Worm (Caenorhabditis elegans) whole organism, L3 larva: ENCODE measurements around the gene srxa-16.

Experiments
- R02D3.7 ChIP-seq: fragments of 150-350 bp; optimal IDR thresholded peaks from 2 replicates; lab custom pipeline; 2014; ENCODE audit warnings: missing biosample characterization, missing genetic modification characterization
- ZK546.5 ChIP-seq: sonication (generic microtip); optimal IDR thresholded peaks from 2 replicates; lab custom pipeline; 2017; ENCODE audit warnings: missing biosample characterization, missing genetic modification characterization
- aly-2 ChIP-seq: fragments of 150-350 bp; optimal IDR thresholded peaks from 2 replicates; lab custom pipeline; 2014; ENCODE audit warnings: missing biosample characterization, missing genetic modification characterization
- ama-1 ChIP-seq: fragments of 150-350 bp; optimal IDR thresholded peaks from 2 replicates; lab custom pipeline; 2018
- ceh-16 ChIP-seq: sonication (generic microtip); optimal IDR thresholded peaks from 2 replicates; lab custom pipeline; 2017; ENCODE audit warnings: missing biosample characterization, missing genetic modification characterization
- ceh-28 ChIP-seq: fragments of 150-350 bp; optimal IDR thresholded peaks from 2 replicates; lab custom pipeline; 2014; ENCODE audit warnings: missing biosample characterization, missing genetic modification reagents, missing genetic modification characterization
- ceh-82 ChIP-seq: fragments of 150-350 bp; optimal IDR thresholded peaks from 2 replicates; lab custom pipeline; 2014; ENCODE audit warnings: missing biosample characterization, missing genetic modification characterization
- ceh-9 ChIP-seq: sonication (generic microtip); optimal IDR thresholded peaks from 2 replicates; lab custom pipeline; 2018; ENCODE audit warnings: missing biosample characterization, missing genetic modification characterization
- daf-12 ChIP-seq: fragments of 150-350 bp; optimal IDR thresholded peaks from 2 replicates; lab custom pipeline; 2014; ENCODE audit warnings: missing biosample characterization, missing genetic modification reagents, missing genetic modification characterization
- egl-27 ChIP-seq: sonication (generic microtip); optimal IDR thresholded peaks from 4 replicates; lab custom pipeline; 2017; ENCODE audit warnings: missing biosample characterization, missing genetic modification reagents, missing genetic modification characterization
- egl-5 ChIP-seq: fragments of 150-350 bp; optimal IDR thresholded peaks from 2 replicates; lab custom pipeline; 2017; ENCODE audit warnings: missing biosample characterization, missing genetic modification reagents, missing genetic modification characterization, inconsistent platforms
- elt-2 ChIP-seq: sonication (generic microtip); optimal IDR thresholded peaks from 2 replicates; lab custom pipeline; 2016; ENCODE audit warnings: missing genetic modification reagents, mild to moderate bottlenecking, missing genetic modification characterization, missing compliant biosample characterization
- elt-3 ChIP-seq, 3 experiments: fragments of 150-350 bp in 1 of 3; sonication (generic microtip) in 2 of 3; optimal IDR thresholded peaks; 2 replicates in 2 of 3; 4 replicates in 1 of 3; lab custom pipeline; 2014 to 2017; ENCODE audit warnings: missing biosample characterization in 3 of 3, missing genetic modification characterization in 3 of 3
- eor-1 ChIP-seq, 2 experiments: fragments of 150-350 bp; optimal IDR thresholded peaks; 2 replicates each; lab custom pipeline; 2014 to 2018; ENCODE audit warnings: missing biosample characterization in 2 of 2, missing genetic modification characterization in 2 of 2
- fkh-10 ChIP-seq: sonication (generic microtip); optimal IDR thresholded peaks from 2 replicates; lab custom pipeline; 2017; ENCODE audit warnings: missing biosample characterization, missing genetic modification reagents, missing genetic modification characterization
- fkh-2 ChIP-seq: fragments of 150-350 bp; optimal IDR thresholded peaks from 2 replicates; lab custom pipeline; 2014; ENCODE audit warnings: missing biosample characterization, missing genetic modification reagents, missing genetic modification characterization
- fos-1 ChIP-seq: fragments of 150-350 bp; optimal IDR thresholded peaks from 2 replicates; lab custom pipeline; 2014; ENCODE audit warnings: missing biosample characterization, missing genetic modification characterization
- jun-1 ChIP-seq: fragments of 150-350 bp; optimal IDR thresholded peaks from 2 replicates; lab custom pipeline; 2014; ENCODE audit warnings: missing biosample characterization, missing genetic modification reagents, missing genetic modification characterization
- lin-15B ChIP-seq: fragments of 150-350 bp; optimal IDR thresholded peaks from 2 replicates; lab custom pipeline; 2014; ENCODE audit warnings: missing biosample characterization, missing genetic modification characterization
- lin-39 ChIP-seq: fragments of 150-350 bp; optimal IDR thresholded peaks from 2 replicates; lab custom pipeline; 2018; ENCODE audit warnings: missing biosample characterization, missing genetic modification reagents, missing genetic modification characterization
- lsy-12 ChIP-seq: sonication (generic microtip); optimal IDR thresholded peaks from 2 replicates; lab custom pipeline; 2016; ENCODE audit warnings: mild to moderate bottlenecking, missing genetic modification characterization, missing compliant biosample characterization
- nfya-1 ChIP-seq: sonication (generic microtip); optimal IDR thresholded peaks from 2 replicates; lab custom pipeline; 2017; ENCODE audit warnings: missing genetic modification characterization, mild to moderate bottlenecking, missing compliant biosample characterization, antibody characterized with exemption, moderate library complexity; ENCODE audit not compliant: insufficient read depth
- nhr-11 ChIP-seq: fragments of 150-350 bp; optimal IDR thresholded peaks from 2 replicates; lab custom pipeline; 2014; ENCODE audit warnings: missing biosample characterization, missing genetic modification characterization
- nhr-12 ChIP-seq: fragments of 150-350 bp; optimal IDR thresholded peaks from 2 replicates; lab custom pipeline; 2014; ENCODE audit warnings: missing biosample characterization, missing genetic modification characterization
- nhr-237 ChIP-seq: fragments of 150-350 bp; optimal IDR thresholded peaks from 2 replicates; lab custom pipeline; 2014; ENCODE audit warnings: missing biosample characterization, missing genetic modification characterization
- nhr-43 ChIP-seq: sonication (generic microtip); optimal IDR thresholded peaks from 2 replicates; lab custom pipeline; 2016; ENCODE audit warnings: mild to moderate bottlenecking, missing genetic modification characterization, missing compliant biosample characterization; ENCODE audit not compliant: poor library complexity, severe bottlenecking
- nhr-67 ChIP-seq: fragments of 150-350 bp; optimal IDR thresholded peaks from 2 replicates; lab custom pipeline; 2014; ENCODE audit warnings: missing biosample characterization, missing genetic modification characterization
- nhr-76 ChIP-seq: fragments of 150-350 bp; sonication (generic microtip); optimal IDR thresholded peaks from 5 replicates; lab custom pipeline; 2014; ENCODE audit warnings: missing biosample characterization, missing genetic modification characterization
- pha-4 ChIP-seq: fragments of 150-350 bp; optimal IDR thresholded peaks from 2 replicates; lab custom pipeline; 2014; ENCODE audit warnings: missing biosample characterization, missing genetic modification reagents, missing genetic modification characterization
- pqm-1 ChIP-seq: fragments of 150-350 bp; optimal IDR thresholded peaks from 2 replicates; lab custom pipeline; 2017; ENCODE audit warnings: missing biosample characterization, missing genetic modification characterization, inconsistent platforms
- sea-2 ChIP-seq: fragments of 150-350 bp; sonication (generic microtip); optimal IDR thresholded peaks from 4 replicates; lab custom pipeline; 2014; ENCODE audit warnings: missing biosample characterization, missing genetic modification reagents, missing genetic modification characterization
- skn-1 ChIP-seq: fragments of 150-350 bp; optimal IDR thresholded peaks from 2 replicates; lab custom pipeline; 2014; ENCODE audit warnings: missing biosample characterization, missing genetic modification characterization
- snpc-4 ChIP-seq: fragments of 150-350 bp; optimal IDR thresholded peaks from 2 replicates; lab custom pipeline; 2014; ENCODE audit warnings: missing biosample characterization, missing genetic modification characterization
- unc-62 ChIP-seq: fragments of 150-350 bp; sonication (generic microtip); optimal IDR thresholded peaks from 4 replicates; lab custom pipeline; 2014; ENCODE audit warnings: missing biosample characterization, missing genetic modification reagents, missing genetic modification characterization
- zag-1 ChIP-seq: fragments of 150-350 bp; optimal IDR thresholded peaks from 2 replicates; lab custom pipeline; 2014; ENCODE audit warnings: missing biosample characterization, missing genetic modification characterization
- ztf-4 ChIP-seq: fragments of 150-350 bp; optimal IDR thresholded peaks from 2 replicates; lab custom pipeline; 2014; ENCODE audit warnings: missing biosample characterization, missing genetic modification characterization

srxa-16 gene

ce11 chrV:16114237-16114636, at the start of gene srxa-16:
srxa-16 (minus strand) TSS chrV:16114337.
- TF ChIP-seq zag-1 (tag; lab: Kevin White, UChicago) (no peak), unc-62 (no peak), sea-2 (no peak), daf-12 (tag; lab: Kevin White, UChicago) (no peak), nhr-237 (no peak), ceh-9 (tag; lab: Kevin White, UChicago) (no peak), nhr-12 (tag; lab: Kevin White, UChicago) (no peak), jun-1 (tag; lab: Kevin White, UChicago) (no peak), fkh-2 (tag; lab: Kevin White, UChicago) (no peak), egl-5 (tag; lab: Kevin White, UChicago) (no peak)

DNA sequence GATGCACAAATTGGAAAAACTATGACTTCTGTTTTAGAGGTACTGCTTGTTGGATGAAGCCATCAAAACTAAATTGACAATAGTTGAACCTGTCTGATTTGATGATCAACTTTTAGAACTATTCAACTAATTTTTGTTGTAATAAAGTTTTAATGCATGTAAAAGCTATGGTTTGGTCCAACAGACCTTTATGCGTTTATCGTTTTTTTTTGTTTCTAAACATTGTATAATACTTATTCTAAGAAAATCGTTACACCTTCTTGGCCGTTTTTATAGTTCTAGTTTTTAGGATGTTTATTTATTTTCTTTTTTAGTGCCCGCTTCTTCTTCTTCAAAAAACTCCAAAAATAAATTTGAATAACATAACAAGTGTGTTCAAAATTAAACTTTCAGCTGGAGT, 49.6 kb upstream of the srxa-16 start, which contains the start of gene F10A3.12:
Gene F10A3.12, plus strand, starts transcription at position 301 of the 400 bp plus-strand sequence.
- TF ChIP-seq aly-2 (tag; lab: Kevin White, UChicago) (no peak), ztf-4 (tag; lab: Kevin White, UChicago) (no peak), fkh-2 (tag; lab: Kevin White, UChicago) (no peak), nfya-1 (tag; lab: Kevin White, UChicago) (no peak), lin-39 (tag; lab: Kevin White, UChicago) (no peak), eor-1 (tag; optimal IDR thresholded peaks at IDR 0.05; lab: Kevin White, UChicago) (no peak), ceh-9 (tag; lab: Kevin White, UChicago) (no peak), egl-27 (tag; lab: Kevin White, UChicago) (no peak), jun-1 (tag; lab: Kevin White, UChicago) (no peak), ZK546.5 (tag; lab: Kevin White, UChicago) (no peak), nhr-11 (no peak), R02D3.7 (tag; lab: Kevin White, UChicago) (no peak), nhr-43 (tag; lab: Kevin White, UChicago) (no peak), lsy-12 (tag; lab: Kevin White, UChicago) (no peak), fkh-10 (no peak), zag-1 (tag; lab: Kevin White, UChicago) (no peak), unc-62 (no peak), sea-2 (no peak)

DNA sequence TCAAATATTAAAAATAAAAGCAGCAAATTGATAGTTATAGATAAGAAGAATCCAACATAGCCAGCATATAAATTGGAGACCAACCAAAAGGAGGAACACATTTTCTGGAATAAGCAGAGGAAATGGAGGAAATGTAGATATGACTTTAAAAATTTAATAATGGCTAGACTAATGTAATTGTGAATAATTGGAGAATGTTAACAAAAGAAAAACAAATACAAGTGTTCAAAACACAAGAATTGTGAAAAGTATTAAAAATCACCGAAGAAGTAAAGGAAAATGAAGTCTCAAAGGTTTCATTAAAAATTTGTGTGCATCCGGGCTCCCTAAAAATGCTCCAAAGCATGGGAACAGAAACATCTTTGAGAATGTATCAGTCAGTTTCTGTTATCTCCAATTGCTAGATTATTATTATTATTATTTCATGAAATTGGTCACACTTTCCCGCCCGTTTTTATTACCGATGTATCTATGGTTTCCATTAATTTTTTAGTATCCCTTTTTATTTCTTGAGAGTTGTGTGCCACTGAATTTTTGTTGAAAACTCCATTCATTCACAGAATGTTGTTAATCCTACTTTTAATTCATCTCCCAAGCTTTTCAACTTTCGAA, 48.1 kb upstream of the srxa-16 start, which contains the start of the genes str-109 and F10A3.11:
Gene str-109, minus strand, starts transcription at position 101 of the 612 bp plus-strand sequence.
Gene F10A3.11, plus strand, starts transcription at position 562 of the 612 bp plus-strand sequence.
- no peak for TF ChIP-seq fkh-2 (tag; lab: Kevin White, UChicago)
- no peak for TF ChIP-seq egl-5 (tag; lab: Kevin White, UChicago)
- TF ChIP-seq elt-2, result no peak
- TF ChIP-seq pqm-1, result no peak
- no peak for TF ChIP-seq snpc-4
- no peak for TF ChIP-seq nhr-11
- TF ChIP-seq ama-1 (lab: Kevin White, UChicago), result no peak
- no peak for TF ChIP-seq lin-15B
- TF ChIP-seq ceh-28 (tag; lab: Kevin White, UChicago), result no peak
- TF ChIP-seq skn-1 (tag; lab: Kevin White, UChicago), result no peak
- no peak for TF ChIP-seq ceh-82 (tag; lab: Kevin White, UChicago)
- no peak for TF ChIP-seq nfya-1 (tag; lab: Kevin White, UChicago)
- TF ChIP-seq fos-1, result no peak
- TF ChIP-seq lsy-12 (tag; lab: Kevin White, UChicago), result no peak
- no peak for TF ChIP-seq elt-3 (tag; optimal IDR thresholded peaks at IDR 0.05; lab: Kevin White, UChicago)
- TF ChIP-seq nhr-76, result no peak
- no peak for TF ChIP-seq R02D3.7 (tag; lab: Kevin White, UChicago)

DNA sequence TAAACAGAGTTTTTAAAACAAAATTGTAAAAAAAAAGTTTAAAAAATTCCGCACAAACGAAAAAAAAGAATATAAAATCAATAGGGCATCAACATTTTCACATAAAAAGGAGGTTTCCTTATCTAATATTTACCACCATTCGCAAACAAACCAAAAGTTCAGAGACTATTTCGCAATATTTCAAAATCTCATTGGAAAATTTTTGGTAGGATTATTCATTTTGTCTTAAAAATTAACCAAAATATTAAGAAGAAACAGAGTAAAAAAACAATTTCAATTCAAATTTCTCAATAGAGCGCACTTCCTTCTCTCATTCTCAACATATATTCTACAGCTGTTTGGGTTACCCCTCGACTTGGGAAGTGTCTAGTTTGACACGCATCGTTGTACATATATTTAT, 46.0 kb upstream of the srxa-16 start:
- TF ChIP-seq lin-15B, result no peak
- no peak for TF ChIP-seq ztf-4 (tag; lab: Kevin White, UChicago)
- TF ChIP-seq nhr-67 (tag; lab: Kevin White, UChicago), result no peak
- TF ChIP-seq ceh-16, result no peak
- TF ChIP-seq egl-5 (tag; lab: Kevin White, UChicago), result no peak
- TF ChIP-seq pha-4 (tag; lab: Kevin White, UChicago), result peak; percentile 71
- TF ChIP-seq snpc-4, result no peak
- TF ChIP-seq pqm-1, result peak; percentile 16
- TF ChIP-seq elt-2, result peak; percentile 42
- TF ChIP-seq eor-1 (tag; optimal IDR thresholded peaks at IDR 0.05; lab: Kevin White, UChicago), result no peak
